Worm (Caenorhabditis elegans) whole organism, L1 larva: ENCODE results near the gene lin-54.

ENCODE experiments used
- C04F5.9 ChIP-seq: sonication (generic microtip); optimal IDR thresholded peaks from 2 replicates; lab custom pipeline; 2016; ENCODE audit warnings: missing genetic modification characterization, missing compliant biosample characterization
- C16A3.4 ChIP-seq: fragments of 150-350 bp; optimal IDR thresholded peaks from 2 replicates; lab custom pipeline; 2014; ENCODE audit warnings: missing biosample characterization, missing genetic modification characterization
- alr-1 ChIP-seq: fragments of 200-800 bp; sonication (Bioruptor generic); optimal IDR thresholded peaks from 2 replicates; lab custom pipeline; 2018; ENCODE audit warnings: borderline replicate concordance, mild to moderate bottlenecking, missing genetic modification characterization, missing compliant biosample characterization
- ama-1 ChIP-seq: fragments of 150-350 bp; optimal IDR thresholded peaks from 2 replicates; lab custom pipeline; 2014
- ceh-63 ChIP-seq: fragments of 200-800 bp; sonication (Bioruptor generic); optimal IDR thresholded peaks from 2 replicates; lab custom pipeline; 2018; ENCODE audit warnings: mild to moderate bottlenecking, missing genetic modification characterization, missing compliant biosample characterization
- ceh-8 ChIP-seq: fragments of 200-800 bp; sonication (Bioruptor generic); optimal IDR thresholded peaks from 2 replicates; lab custom pipeline; 2018; ENCODE audit warnings: mild to moderate bottlenecking, missing genetic modification characterization, moderate library complexity, missing compliant biosample characterization
- dpl-1 ChIP-seq, 3 experiments: fragments of 150-350 bp in 2 of 3; sonication (generic microtip) in 1 of 3; optimal IDR thresholded peaks; 2 replicates each; lab custom pipeline; 2014 to 2017; ENCODE audit warnings: missing biosample characterization in 3 of 3, missing genetic modification characterization in 3 of 3, missing genetic modification reagents in 3 of 3
- efl-1 ChIP-seq, 4 experiments: fragments of 150-350 bp; optimal IDR thresholded peaks in 3 of 4; peaks in 1 of 4; 1 replicate in 1 of 4; 2 replicates in 3 of 4; lab custom pipeline; 2014; ENCODE audit warnings: missing biosample characterization in 2 of 4, missing genetic modification characterization in 2 of 4, missing genetic modification reagents in 2 of 4
- egl-27 ChIP-seq, 2 experiments: fragments of 150-350 bp in 1 of 2; sonication (generic microtip); optimal IDR thresholded peaks; 3 replicates each; lab custom pipeline; 2017 to 2018; ENCODE audit warnings: missing biosample characterization in 2 of 2, missing genetic modification characterization in 2 of 2, missing genetic modification reagents in 2 of 2
- elt-2 ChIP-seq: sonication (generic microtip); optimal IDR thresholded peaks from 2 replicates; lab custom pipeline; 2016; ENCODE audit warnings: missing genetic modification characterization, mild to moderate bottlenecking, inconsistent platforms, missing compliant biosample characterization, missing genetic modification reagents
- elt-3 ChIP-seq, 6 experiments: fragments of 150-350 bp in 1 of 6; sonication (generic microtip); optimal IDR thresholded peaks; 2 replicates each; lab custom pipeline; 2017 to 2018; ENCODE audit warnings: missing biosample characterization in 6 of 6, missing genetic modification characterization in 6 of 6, inconsistent platforms in 1 of 6
- ets-5 ChIP-seq: fragments of 200-800 bp; sonication (Bioruptor generic); IDR thresholded peaks from 2 replicates; pipeline ENCODE4 v1.3.6; 2022; ENCODE audit warnings: missing genetic modification characterization, missing compliant biosample characterization
- fos-1 ChIP-seq: fragments of 150-350 bp; optimal IDR thresholded peaks from 2 replicates; lab custom pipeline; 2014; ENCODE audit warnings: missing biosample characterization, missing genetic modification characterization
- grh-1 ChIP-seq: fragments of 200-800 bp; sonication (Bioruptor generic); IDR thresholded peaks from 2 replicates; pipeline ENCODE4 v1.3.6; 2022; ENCODE audit warnings: missing genetic modification reagents, missing genetic modification characterization, missing compliant biosample characterization
- hlh-17 ChIP-seq: fragments of 200-800 bp; sonication (Bioruptor generic); optimal IDR thresholded peaks from 2 replicates; lab custom pipeline; 2018; ENCODE audit warnings: missing genetic modification characterization, mild to moderate bottlenecking, missing compliant biosample characterization, moderate library complexity, borderline replicate concordance
- irx-1 ChIP-seq: sonication (generic microtip); optimal IDR thresholded peaks from 2 replicates; lab custom pipeline; 2016; ENCODE audit warnings: missing genetic modification characterization, missing compliant biosample characterization
- isw-1 ChIP-seq: fragments of 200-800 bp; sonication (Bioruptor generic); IDR thresholded peaks from 2 replicates; pipeline ENCODE4 v1.3.6; 2022; ENCODE audit warnings: missing genetic modification characterization, missing compliant biosample characterization
- lin-13 ChIP-seq: fragments of 150-350 bp; optimal IDR thresholded peaks from 2 replicates; lab custom pipeline; 2014; ENCODE audit warnings: missing biosample characterization, missing genetic modification reagents, missing genetic modification characterization
- lin-14 ChIP-seq: fragments of 200-800 bp; sonication (Bioruptor generic); optimal IDR thresholded peaks from 2 replicates; lab custom pipeline; 2018; ENCODE audit warnings: mild to moderate bottlenecking, missing genetic modification characterization, moderate library complexity, missing compliant biosample characterization
- lin-35 ChIP-seq, 2 experiments: fragments of 150-350 bp; optimal IDR thresholded peaks; 2 replicates each; lab custom pipeline; 2014; ENCODE audit warnings: missing biosample characterization in 2 of 2, missing genetic modification characterization in 2 of 2, missing genetic modification reagents in 2 of 2
- lir-3 ChIP-seq: sonication (generic microtip); optimal IDR thresholded peaks from 2 replicates; lab custom pipeline; 2016; ENCODE audit warnings: mild to moderate bottlenecking, missing genetic modification characterization, moderate library complexity, missing compliant biosample characterization; ENCODE audit not compliant: poor library complexity
- lsy-2 ChIP-seq, 2 experiments: fragments of 150-350 bp; optimal IDR thresholded peaks; 2 replicates each; lab custom pipeline; 2014; ENCODE audit warnings: missing biosample characterization in 2 of 2, missing genetic modification characterization in 2 of 2
- mab-9 ChIP-seq: fragments of 200-800 bp; sonication (Bioruptor generic); IDR thresholded peaks from 2 replicates; pipeline ENCODE4 v1.3.6; 2022; ENCODE audit warnings: missing genetic modification reagents, missing genetic modification characterization, missing compliant biosample characterization
- mdl-1 ChIP-seq, 2 experiments: fragments of 150-350 bp; optimal IDR thresholded peaks; 2 replicates each; lab custom pipeline; 2014 to 2017; ENCODE audit warnings: missing biosample characterization in 2 of 2, missing genetic modification characterization in 2 of 2, inconsistent platforms in 1 of 2
- nhr-11 ChIP-seq: fragments of 150-350 bp; optimal IDR thresholded peaks from 2 replicates; lab custom pipeline; 2014; ENCODE audit warnings: missing biosample characterization, missing genetic modification characterization
- nhr-12 ChIP-seq: sonication (generic microtip); optimal IDR thresholded peaks from 2 replicates; lab custom pipeline; 2017; ENCODE audit warnings: missing biosample characterization, missing genetic modification characterization
- nhr-19 ChIP-seq: fragments of 200-800 bp; sonication (Bioruptor generic); conservative IDR thresholded peaks from 2 replicates; pipeline ENCODE4 v1.3.6; 2022; ENCODE audit warnings: missing genetic modification characterization, missing compliant biosample characterization
- nhr-20 ChIP-seq: sonication (generic microtip); optimal IDR thresholded peaks from 2 replicates; lab custom pipeline; 2016; ENCODE audit warnings: mild to moderate bottlenecking, missing genetic modification characterization, missing compliant biosample characterization
- nhr-28 ChIP-seq: fragments of 150-350 bp; optimal IDR thresholded peaks from 2 replicates; lab custom pipeline; 2014; ENCODE audit warnings: missing biosample characterization, missing genetic modification characterization
- nhr-71 ChIP-seq: sonication (generic microtip); optimal IDR thresholded peaks from 2 replicates; lab custom pipeline; 2016; ENCODE audit warnings: mild to moderate bottlenecking, missing genetic modification characterization, moderate library complexity, missing compliant biosample characterization
- nhr-76 ChIP-seq: sonication (generic microtip); optimal IDR thresholded peaks from 2 replicates; lab custom pipeline; 2017; ENCODE audit warnings: missing biosample characterization, missing genetic modification characterization
- nhr-84 ChIP-seq: sonication (generic microtip); optimal IDR thresholded peaks from 2 replicates; lab custom pipeline; 2017; ENCODE audit warnings: missing biosample characterization, missing genetic modification characterization
- nhr-85 ChIP-seq: sonication (generic microtip); peaks from one replicate; lab custom pipeline; 2016; ENCODE audit warnings: missing genetic modification characterization, inconsistent platforms, missing compliant biosample characterization
- pag-3 ChIP-seq: sonication (generic microtip); optimal IDR thresholded peaks from 2 replicates; lab custom pipeline; 2017; ENCODE audit warnings: missing genetic modification characterization, mild to moderate bottlenecking, missing compliant biosample characterization, antibody characterized with exemption, borderline replicate concordance; ENCODE audit not compliant: insufficient read depth
- pax-3 ChIP-seq: fragments of 200-800 bp; sonication (Bioruptor generic); optimal IDR thresholded peaks from 2 replicates; lab custom pipeline; 2018; ENCODE audit warnings: mild to moderate bottlenecking, missing genetic modification characterization, moderate library complexity, missing compliant biosample characterization
- rnt-1 ChIP-seq: sonication (generic microtip); optimal IDR thresholded peaks from 2 replicates; lab custom pipeline; 2016; ENCODE audit warnings: mild to moderate bottlenecking, missing genetic modification characterization, moderate library complexity, missing compliant biosample characterization
- snpc-4 ChIP-seq: fragments of 150-350 bp; optimal IDR thresholded peaks from 2 replicates; lab custom pipeline; 2014; ENCODE audit warnings: missing biosample characterization, missing genetic modification characterization
- snu-23 ChIP-seq: sonication (generic microtip); optimal IDR thresholded peaks from 2 replicates; lab custom pipeline; 2016; ENCODE audit warnings: missing genetic modification characterization, missing compliant biosample characterization
- sox-4 ChIP-seq: sonication (generic microtip); optimal IDR thresholded peaks from 2 replicates; lab custom pipeline; 2016; ENCODE audit warnings: missing genetic modification characterization, missing compliant biosample characterization
- swsn-7 ChIP-seq: sonication (generic microtip); optimal IDR thresholded peaks from 2 replicates; lab custom pipeline; 2016; ENCODE audit warnings: missing genetic modification characterization, missing compliant biosample characterization
- unc-130 ChIP-seq: fragments of 150-350 bp; optimal IDR thresholded peaks from 2 replicates; lab custom pipeline; 2017; ENCODE audit warnings: missing biosample characterization, missing genetic modification characterization, inconsistent platforms
- unc-98 ChIP-seq: fragments of 200-800 bp; sonication (Bioruptor generic); IDR thresholded peaks from 2 replicates; pipeline ENCODE4 v1.3.6; 2022; ENCODE audit warnings: missing genetic modification characterization, missing compliant biosample characterization
- vab-15 ChIP-seq: sonication (generic microtip); optimal IDR thresholded peaks from 2 replicates; lab custom pipeline; 2017; ENCODE audit warnings: missing genotype, mild to moderate bottlenecking, missing genetic modification characterization, missing compliant biosample characterization
- zip-4 ChIP-seq: fragments of 200-800 bp; sonication (Bioruptor generic); optimal IDR thresholded peaks from 2 replicates; lab custom pipeline; 2018; ENCODE audit warnings: mild to moderate bottlenecking, missing genetic modification characterization, moderate library complexity, missing compliant biosample characterization

The lin-54 gene

ce11 chrIV:13247780-13248179 is 6.9 kb downstream of the lin-54 start:
- TF ChIP-seq nhr-76 (tag; lab: Kevin White, UChicago), result no peak
- peak in 1 of 3 experiments; percentile 24 for TF ChIP-seq dpl-1 (GFP tag; optimal IDR thresholded peaks at IDR 0.05; lab: Kevin White, UChicago)
- TF ChIP-seq unc-130 (tag; lab: Kevin White, UChicago), result no peak
- TF ChIP-seq lin-35 (GFP tag; optimal IDR thresholded peaks at IDR 0.05; lab: Kevin White, UChicago), result peak in 1 of 2 experiments; percentile 34
- TF ChIP-seq lin-14, result no peak
- TF ChIP-seq grh-1 (GFP tag; lab: Robert Waterston, UW), result no peak
- no peak for TF ChIP-seq mab-9
- TF ChIP-seq unc-98 (GFP tag; lab: Robert Waterston, UW), result no peak
- TF ChIP-seq efl-1 (optimal IDR thresholded peaks at IDR 0.05; lab: Kevin White, UChicago), result peak; percentile 0 to 17
- peak in 1 of 2 experiments; percentile 93 for TF ChIP-seq efl-1 (GFP tag; optimal IDR thresholded peaks at IDR 0.05 in 1 of 2; lab: Kevin White, UChicago)
- TF ChIP-seq vab-15, result no peak
- no peak for TF ChIP-seq zip-4 (GFP tag; lab: Kevin White, UChicago)
- no peak for TF ChIP-seq rnt-1 (tag; lab: Kevin White, UChicago)
- TF ChIP-seq nhr-84 (tag; lab: Kevin White, UChicago), result no peak
- TF ChIP-seq nhr-11 (tag; lab: Kevin White, UChicago), result no peak
- TF ChIP-seq C04F5.9, result no peak
- TF ChIP-seq ceh-63 (GFP tag; lab: Kevin White, UChicago), result no peak
- TF ChIP-seq, all 84 proteins: peak for 3

DNA sequence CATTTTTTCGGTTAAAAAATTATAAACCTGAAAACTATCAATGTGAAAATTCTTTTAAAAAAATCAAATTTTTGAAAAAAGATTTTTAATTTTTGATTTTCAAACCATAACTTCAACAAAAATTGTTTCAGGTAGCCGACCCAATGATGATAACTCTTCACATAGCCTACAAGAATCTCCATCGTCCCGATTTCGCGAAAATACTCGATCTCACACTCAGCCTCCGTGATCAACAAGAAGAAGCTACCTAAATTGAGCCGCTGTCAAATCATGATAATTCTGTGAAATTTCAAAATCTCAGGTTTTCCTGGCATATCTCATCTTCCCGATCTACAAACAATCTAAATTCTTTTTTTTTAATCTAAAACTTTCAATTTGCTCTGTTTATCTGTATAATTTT is 9.4 kb downstream of the lin-54 start:
- TF ChIP-seq elt-2 (tag; lab: Kevin White, UChicago) (no peak), nhr-12 (tag; lab: Kevin White, UChicago) (no peak), lin-35 (GFP tag; optimal IDR thresholded peaks at IDR 0.05; lab: Kevin White, UChicago) (no peak), lsy-2 (tag; optimal IDR thresholded peaks at IDR 0.05; lab: Kevin White, UChicago) (no peak), nhr-84 (tag; lab: Kevin White, UChicago) (no peak), fos-1 (tag; lab: Kevin White, UChicago) (no peak)

ce11 chrIV:13252211-13252610 is 11.4 kb downstream of the lin-54 start, which contains the start of gene ttr-51:
TSS of gene ttr-51 (minus strand) at chrIV:13252311.
- TF ChIP-seq rnt-1 (tag; lab: Kevin White, UChicago) (peak; percentile 15), snpc-4 (no peak)

ce11 chrIV:13253841-13254240 is 13.0 kb downstream of the lin-54 start, which contains the start of gene ttr-45:
TSS of gene ttr-45 (plus strand) at chrIV:13254225.
- TF ChIP-seq nhr-85 (tag; lab: Kevin White, UChicago) (no peak), nhr-71 (tag; lab: Kevin White, UChicago) (peak; percentile 74), elt-3 (tag; optimal IDR thresholded peaks at IDR 0.05; lab: Kevin White, UChicago) (no peak), unc-130 (tag; lab: Kevin White, UChicago) (peak; percentile 64), alr-1 (tag; lab: Kevin White, UChicago) (no peak), pax-3 (tag; lab: Kevin White, UChicago) (no peak), nhr-28 (no peak), nhr-20 (tag; lab: Kevin White, UChicago) (peak; percentile 92), lsy-2 (tag; optimal IDR thresholded peaks at IDR 0.05; lab: Kevin White, UChicago) (peak; percentile 25 to 58), lin-13 (GFP tag; lab: Kevin White, UChicago) (no peak), unc-98 (GFP tag; lab: Robert Waterston, UW) (no peak), sox-4 (tag; lab: Kevin White, UChicago) (no peak), ceh-8 (GFP tag; lab: Kevin White, UChicago) (no peak), pag-3 (peak; percentile 82), hlh-17 (GFP tag; lab: Kevin White, UChicago) (no peak), elt-2 (tag; lab: Kevin White, UChicago) (peak; percentile 94), egl-27 (tag; optimal IDR thresholded peaks at IDR 0.05; lab: Kevin White, UChicago) (no peak), ama-1 (lab: Kevin White, UChicago) (no peak), ets-5 (GFP tag; lab: Robert Waterston, UW) (no peak), irx-1 (tag; lab: Kevin White, UChicago) (no peak), isw-1 (GFP tag; lab: Robert Waterston, UW) (no peak), mdl-1 (tag; optimal IDR thresholded peaks at IDR 0.05; lab: Kevin White, UChicago) (peak in 1 of 2 experiments; percentile 24), C16A3.4 (tag; lab: Kevin White, UChicago) (peak; percentile 24), snu-23 (GFP tag; lab: Kevin White, UChicago) (peak; percentile 19), swsn-7 (tag; lab: Kevin White, UChicago) (no peak), nhr-19 (peak; percentile 65), fos-1 (tag; lab: Kevin White, UChicago) (no peak), lin-35 (GFP tag; optimal IDR thresholded peaks at IDR 0.05; lab: Kevin White, UChicago) (peak in 1 of 2 experiments; percentile 49), rnt-1 (tag; lab: Kevin White, UChicago) (peak; percentile 68), lir-3 (tag; lab: Kevin White, UChicago) (no peak), ceh-63 (GFP tag; lab: Kevin White, UChicago) (no peak)
